Worm (Caenorhabditis elegans): ENCODE results near the gene Y25C1A.14.

DNA sequence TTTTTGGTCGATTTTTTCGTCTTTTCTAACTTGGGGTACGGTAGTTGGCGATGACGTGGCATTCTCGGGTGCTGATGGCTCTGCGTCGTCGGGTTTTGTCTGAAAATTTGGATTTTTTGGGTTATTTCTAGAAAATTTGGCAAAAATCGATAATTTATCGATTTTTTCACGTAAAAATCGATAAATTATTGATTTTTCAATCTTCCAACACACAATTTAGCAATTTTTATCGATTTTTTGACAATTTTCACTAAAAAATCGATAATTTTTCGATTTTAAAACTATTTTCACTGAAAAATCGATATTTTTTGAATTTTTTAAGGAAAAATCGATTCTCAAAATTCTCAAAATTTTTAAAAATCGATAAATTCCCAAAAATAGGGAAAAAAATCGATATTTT lies 33.9 kb downstream of the Y25C1A.14 start:
- TF ChIP-seq nhr-76 (tag; optimal IDR thresholded peaks at IDR 0.05), result no peak
- no peak for TF ChIP-seq pha-4 (tag; optimal IDR thresholded peaks at IDR 0.05)
- no peak for TF ChIP-seq ceh-43 (GFP tag; optimal IDR thresholded peaks at IDR 0.05)
- TF ChIP-seq unc-62 (GFP tag; optimal IDR thresholded peaks at IDR 0.05), result no peak
- TF ChIP-seq mep-1 (tag; optimal IDR thresholded peaks at IDR 0.05), result no peak
- TF ChIP-seq mab-5 (tag; optimal IDR thresholded peaks at IDR 0.05), result no peak
- no peak for TF ChIP-seq snpc-4 (tag; optimal IDR thresholded peaks at IDR 0.05)
